Worm (Caenorhabditis elegans) whole organism, young adult: ENCODE results near the gene ilys-6.

Experiments
- D2030.7 ChIP-seq: fragments of 200-800 bp; sonication (Bioruptor generic); IDR thresholded peaks from 2 replicates; pipeline ENCODE4 v1.3.6; 2022; ENCODE audit warnings: missing genetic modification reagents, missing genetic modification characterization, missing compliant biosample characterization
- ekl-4 ChIP-seq: fragments of 200-800 bp; sonication (Bioruptor generic); IDR thresholded peaks from 2 replicates; pipeline ENCODE4 v1.3.6; 2022; ENCODE audit warnings: missing genetic modification reagents, missing genetic modification characterization, missing compliant biosample characterization

DNA sequence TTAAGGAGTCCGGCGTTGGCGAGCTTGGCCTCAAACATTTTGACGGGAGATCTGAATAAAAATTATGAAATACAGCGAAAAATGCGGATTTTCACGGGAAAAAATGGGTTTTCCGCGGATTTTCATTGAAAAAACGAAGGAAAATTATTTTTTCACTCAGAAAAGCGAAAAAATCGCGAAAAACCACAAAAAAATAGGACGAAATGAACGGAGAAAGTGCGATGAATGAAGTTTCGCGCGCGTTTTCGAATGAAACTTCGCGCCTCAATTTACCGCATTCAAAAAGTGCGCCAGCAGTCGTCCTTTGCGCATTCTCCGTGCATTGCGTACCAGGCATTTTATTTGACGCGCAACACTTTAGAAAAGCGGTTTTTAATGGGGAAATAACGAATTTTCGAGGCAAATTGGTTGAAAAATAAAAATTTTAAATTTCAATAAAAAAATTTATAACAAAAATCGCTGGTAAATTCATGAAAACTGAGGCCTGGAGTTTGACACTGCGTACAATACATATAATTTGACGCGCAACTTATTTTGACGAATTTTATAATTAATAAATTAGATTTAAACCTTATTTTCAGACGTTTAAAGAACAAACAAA lies 14.0 kb downstream of the ilys-6 start, which contains the start of gene pcn-1:
- peak; percentile 97 for TF ChIP-seq D2030.7 (GFP tag; lab: Robert Waterston, UW)
- peak; percentile 98 for TF ChIP-seq ekl-4 (GFP tag; lab: Robert Waterston, UW)
